Worm (Caenorhabditis elegans) whole organism, late embryonic: ENCODE measurements around the gene C33D3.5.

ENCODE experiments used
- C38D4.7 ChIP-seq: fragments of 200-800 bp; sonication (Bioruptor generic); optimal IDR thresholded peaks from 2 replicates; lab custom pipeline; 2018; ENCODE audit warnings: mild to moderate bottlenecking, missing genetic modification characterization, moderate library complexity, missing compliant biosample characterization
- F13H6.1 ChIP-seq: sonication (generic microtip); optimal IDR thresholded peaks from 2 replicates; lab custom pipeline; 2016; ENCODE audit warnings: missing genetic modification characterization, missing compliant biosample characterization
- K02D7.2 ChIP-seq: sonication (generic microtip); optimal IDR thresholded peaks from 2 replicates; lab custom pipeline; 2017; ENCODE audit warnings: mild to moderate bottlenecking, missing genetic modification characterization, missing compliant biosample characterization
- ahr-1 ChIP-seq: sonication (generic microtip); optimal IDR thresholded peaks from 2 replicates; lab custom pipeline; 2016; ENCODE audit warnings: missing genetic modification characterization, missing compliant biosample characterization
- ama-1 ChIP-seq: fragments of 150-350 bp; optimal IDR thresholded peaks from 2 replicates; lab custom pipeline; 2014
- ceh-14 ChIP-seq: sonication (generic microtip); optimal IDR thresholded peaks from 2 replicates; lab custom pipeline; 2016; ENCODE audit warnings: missing genotype, missing genetic modification characterization, missing compliant biosample characterization
- ceh-18 ChIP-seq: sonication (generic microtip); optimal IDR thresholded peaks from 2 replicates; lab custom pipeline; 2016; ENCODE audit warnings: missing genetic modification characterization, missing compliant biosample characterization
- ceh-2 ChIP-seq: sonication (generic microtip); optimal IDR thresholded peaks from 2 replicates; lab custom pipeline; 2016; ENCODE audit warnings: missing genotype, missing genetic modification characterization, missing compliant biosample characterization
- ceh-30 ChIP-seq: fragments of 150-350 bp; optimal IDR thresholded peaks from 2 replicates; lab custom pipeline; 2014; ENCODE audit warnings: missing biosample characterization, missing genetic modification characterization
- ceh-31 ChIP-seq: sonication (generic microtip); optimal IDR thresholded peaks from 2 replicates; lab custom pipeline; 2016; ENCODE audit warnings: missing genetic modification characterization, missing compliant biosample characterization
- ceh-34 ChIP-seq: sonication (generic microtip); optimal IDR thresholded peaks from 2 replicates; lab custom pipeline; 2016; ENCODE audit warnings: mild to moderate bottlenecking, missing genetic modification characterization, missing compliant biosample characterization
- ceh-45 ChIP-seq: fragments of 200-800 bp; sonication (Bioruptor generic); IDR thresholded peaks from 2 replicates; pipeline ENCODE4 v1.3.6; 2022; ENCODE audit warnings: missing genetic modification reagents, missing genetic modification characterization, missing compliant biosample characterization
- ceh-48 ChIP-seq: sonication (generic microtip); optimal IDR thresholded peaks from 2 replicates; lab custom pipeline; 2016; ENCODE audit warnings: missing genetic modification characterization, inconsistent platforms, missing compliant biosample characterization
- dve-1 ChIP-seq: sonication (generic microtip); optimal IDR thresholded peaks from 2 replicates; lab custom pipeline; 2017; ENCODE audit warnings: antibody characterized with exemption, mild to moderate bottlenecking, missing genetic modification characterization, missing compliant biosample characterization
- elt-4 ChIP-seq: sonication (generic microtip); optimal IDR thresholded peaks from 2 replicates; lab custom pipeline; 2016; ENCODE audit warnings: missing genetic modification characterization, missing compliant biosample characterization
- eyg-1 ChIP-seq: sonication (generic microtip); optimal IDR thresholded peaks from 2 replicates; lab custom pipeline; 2016; ENCODE audit warnings: missing genotype, missing genetic modification characterization, missing compliant biosample characterization
- fkh-6 ChIP-seq: sonication (generic microtip); optimal IDR thresholded peaks from 2 replicates; lab custom pipeline; 2016; ENCODE audit warnings: missing genetic modification characterization, missing compliant biosample characterization
- hlh-13 ChIP-seq: fragments of 200-800 bp; sonication (Bioruptor generic); optimal IDR thresholded peaks from 2 replicates; lab custom pipeline; 2018; ENCODE audit warnings: mild to moderate bottlenecking, missing genetic modification characterization, missing compliant biosample characterization
- hlh-30 ChIP-seq: sonication (generic microtip); optimal IDR thresholded peaks from 2 replicates; lab custom pipeline; 2017; ENCODE audit warnings: antibody characterized with exemption, missing genetic modification characterization, missing compliant biosample characterization; ENCODE audit not compliant: insufficient read depth
- hlh-8 ChIP-seq: sonication (generic microtip); optimal IDR thresholded peaks from 2 replicates; lab custom pipeline; 2016; ENCODE audit warnings: missing genotype, missing genetic modification characterization, missing compliant biosample characterization
- lin-11 ChIP-seq: fragments of 200-800 bp; sonication (Bioruptor generic); optimal IDR thresholded peaks from 2 replicates; lab custom pipeline; 2018; ENCODE audit warnings: mild to moderate bottlenecking, missing genetic modification characterization, missing compliant biosample characterization
- mec-3 ChIP-seq: sonication (generic microtip); optimal IDR thresholded peaks from 2 replicates; lab custom pipeline; 2016; ENCODE audit warnings: borderline replicate concordance, missing genetic modification characterization, missing compliant biosample characterization
- nfya-1 ChIP-seq: sonication (generic microtip); optimal IDR thresholded peaks from 2 replicates; lab custom pipeline; 2017; ENCODE audit warnings: missing genetic modification characterization, mild to moderate bottlenecking, missing compliant biosample characterization, antibody characterized with exemption, moderate library complexity
- nhr-232 ChIP-seq: sonication (generic microtip); optimal IDR thresholded peaks from 2 replicates; lab custom pipeline; 2016; ENCODE audit warnings: missing genetic modification characterization, missing compliant biosample characterization
- odd-2 ChIP-seq: sonication (generic microtip); optimal IDR thresholded peaks from 2 replicates; lab custom pipeline; 2017; ENCODE audit warnings: antibody characterized with exemption, mild to moderate bottlenecking, missing genetic modification characterization, missing compliant biosample characterization
- pha-2 ChIP-seq: sonication (generic microtip); optimal IDR thresholded peaks from 2 replicates; lab custom pipeline; 2017; ENCODE audit warnings: mild to moderate bottlenecking, missing genetic modification characterization, missing compliant biosample characterization
- pros-1 ChIP-seq: fragments of 150-350 bp; optimal IDR thresholded peaks from 2 replicates; lab custom pipeline; 2014; ENCODE audit warnings: missing biosample characterization, missing genetic modification reagents, missing genetic modification characterization
- rnt-1 ChIP-seq: sonication (generic microtip); optimal IDR thresholded peaks from 2 replicates; lab custom pipeline; 2016; ENCODE audit warnings: missing genetic modification characterization, missing compliant biosample characterization
- sdc-2 ChIP-seq: sonication (generic microtip); optimal IDR thresholded peaks from 2 replicates; lab custom pipeline; 2016; ENCODE audit warnings: missing genotype, missing genetic modification characterization, missing compliant biosample characterization
- sox-2 ChIP-seq: fragments of 200-800 bp; sonication (Bioruptor generic); IDR thresholded peaks from 2 replicates; pipeline ENCODE4 v1.3.6; 2022; ENCODE audit warnings: missing genetic modification reagents, missing genetic modification characterization, missing compliant biosample characterization
- syd-9 ChIP-seq: sonication (generic microtip); optimal IDR thresholded peaks from 2 replicates; lab custom pipeline; 2016; ENCODE audit warnings: mild to moderate bottlenecking, missing genetic modification characterization, moderate library complexity, missing compliant biosample characterization
- ttx-3 ChIP-seq: sonication (generic microtip); optimal IDR thresholded peaks from 2 replicates; lab custom pipeline; 2016; ENCODE audit warnings: missing genetic modification reagents, missing genetic modification characterization, missing compliant biosample characterization
- unc-55 ChIP-seq: sonication (generic microtip); optimal IDR thresholded peaks from 2 replicates; lab custom pipeline; 2017; ENCODE audit warnings: missing biosample characterization, missing genetic modification reagents, missing genetic modification characterization
- unc-86 ChIP-seq: sonication (generic microtip); optimal IDR thresholded peaks from 2 replicates; lab custom pipeline; 2016; ENCODE audit warnings: missing genetic modification characterization, missing compliant biosample characterization
- zip-5 ChIP-seq: sonication (generic microtip); optimal IDR thresholded peaks from 2 replicates; lab custom pipeline; 2016; ENCODE audit warnings: missing genetic modification characterization, missing compliant biosample characterization
- ztf-16 ChIP-seq: sonication (generic microtip); optimal IDR thresholded peaks from 2 replicates; lab custom pipeline; 2017; ENCODE audit warnings: missing genetic modification characterization, missing compliant biosample characterization

Gene C33D3.5

ce11 chrX:10505193-10505592 is 14.0 kb downstream of the C33D3.5 start:
- peak; percentile 80 for TF ChIP-seq nfya-1 (tag; lab: Kevin White, UChicago)
- no peak for TF ChIP-seq ceh-18 (tag; lab: Kevin White, UChicago)
- peak; percentile 37 for TF ChIP-seq ceh-31
- TF ChIP-seq, all 69 proteins: peak for 2

ce11 chrX:10507971-10508370 is 16.8 kb downstream of the C33D3.5 start:
- TF ChIP-seq unc-55 (GFP tag; lab: Kevin White, UChicago), result no peak
- no peak for TF ChIP-seq odd-2 (tag; lab: Kevin White, UChicago)
- TF ChIP-seq ceh-48 (tag; lab: Kevin White, UChicago), result no peak
- TF ChIP-seq ztf-16 (tag; lab: Kevin White, UChicago), result no peak
- TF ChIP-seq lin-11 (tag; lab: Kevin White, UChicago), result no peak
- TF ChIP-seq sdc-2 (tag; lab: Kevin White, UChicago), result no peak
- TF ChIP-seq K02D7.2 (tag; lab: Kevin White, UChicago), result no peak
- no peak for TF ChIP-seq nhr-232 (tag; lab: Kevin White, UChicago)
- no peak for TF ChIP-seq zip-5 (tag; lab: Kevin White, UChicago)
- no peak for TF ChIP-seq F13H6.1
- TF ChIP-seq dve-1 (tag; lab: Kevin White, UChicago), result no peak
- no peak for TF ChIP-seq hlh-8 (tag; lab: Kevin White, UChicago)
- no peak for TF ChIP-seq hlh-13 (GFP tag; lab: Kevin White, UChicago)
- TF ChIP-seq eyg-1, result no peak
- no peak for TF ChIP-seq ttx-3 (tag; lab: Kevin White, UChicago)
- TF ChIP-seq elt-4 (tag; lab: Kevin White, UChicago), result no peak
- no peak for TF ChIP-seq ceh-31

DNA sequence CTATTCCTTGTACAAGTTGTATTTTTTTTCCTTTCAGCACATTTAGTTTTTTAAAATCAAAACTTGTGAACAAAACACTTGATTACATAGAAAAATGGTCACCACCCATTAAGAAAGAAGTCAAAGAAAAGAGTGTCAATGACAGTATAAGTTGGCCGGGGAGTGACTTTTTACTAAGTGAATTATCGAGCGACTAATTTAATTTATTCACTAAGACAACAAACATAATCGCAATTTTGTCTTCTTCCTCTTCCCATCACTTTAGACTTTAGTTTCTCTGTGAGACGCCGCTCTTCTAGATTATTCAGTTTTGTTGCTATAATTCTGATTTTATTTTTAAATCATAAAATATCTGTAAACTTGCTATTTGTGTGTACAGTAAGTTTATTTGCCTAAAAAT is 22.9 kb downstream of the C33D3.5 start:
- TF ChIP-seq ceh-18 (tag; lab: Kevin White, UChicago) (no peak), unc-86 (tag; lab: Kevin White, UChicago) (no peak), rnt-1 (tag; lab: Kevin White, UChicago) (no peak), ceh-30 (tag; lab: Kevin White, UChicago) (no peak), mec-3 (tag; lab: Kevin White, UChicago) (no peak), ama-1 (no peak)
- TF ChIP-seq, all 69 proteins: peak for 0

DNA sequence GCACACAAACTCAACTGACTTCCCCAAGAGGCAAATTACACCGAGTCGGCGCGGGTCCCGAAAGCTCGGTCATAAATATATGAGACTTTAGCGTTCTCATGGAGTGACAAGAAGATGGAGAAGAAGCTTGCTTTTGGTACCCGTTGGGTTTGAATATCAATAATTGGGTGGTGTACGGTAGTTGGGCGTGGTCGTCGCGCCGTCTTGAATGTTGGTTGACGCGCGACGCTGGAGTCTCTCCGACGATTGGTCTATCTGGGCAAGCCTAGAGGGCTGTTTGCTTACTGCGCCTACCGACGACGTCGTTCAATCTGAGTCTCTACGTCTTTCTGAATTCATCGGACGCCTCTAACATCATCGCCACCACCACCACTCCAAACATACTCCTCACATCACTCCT is 23.7 kb downstream of the C33D3.5 start:
- no peak for TF ChIP-seq elt-4 (tag; lab: Kevin White, UChicago)
- no peak for TF ChIP-seq odd-2 (tag; lab: Kevin White, UChicago)
- no peak for TF ChIP-seq rnt-1 (tag; lab: Kevin White, UChicago)
- TF ChIP-seq C38D4.7 (GFP tag; lab: Kevin White, UChicago), result no peak
- no peak for TF ChIP-seq sox-2 (GFP tag; lab: Robert Waterston, UW)
- TF ChIP-seq nfya-1 (tag; lab: Kevin White, UChicago), result peak; percentile 59
- TF ChIP-seq hlh-30 (tag; lab: Kevin White, UChicago), result no peak

ce11 chrX:10516549-10516948 is 25.4 kb downstream of the C33D3.5 start:
- TF ChIP-seq ceh-2 (tag; lab: Kevin White, UChicago) (no peak), unc-86 (tag; lab: Kevin White, UChicago) (no peak), ceh-14 (tag; lab: Kevin White, UChicago) (no peak)

DNA sequence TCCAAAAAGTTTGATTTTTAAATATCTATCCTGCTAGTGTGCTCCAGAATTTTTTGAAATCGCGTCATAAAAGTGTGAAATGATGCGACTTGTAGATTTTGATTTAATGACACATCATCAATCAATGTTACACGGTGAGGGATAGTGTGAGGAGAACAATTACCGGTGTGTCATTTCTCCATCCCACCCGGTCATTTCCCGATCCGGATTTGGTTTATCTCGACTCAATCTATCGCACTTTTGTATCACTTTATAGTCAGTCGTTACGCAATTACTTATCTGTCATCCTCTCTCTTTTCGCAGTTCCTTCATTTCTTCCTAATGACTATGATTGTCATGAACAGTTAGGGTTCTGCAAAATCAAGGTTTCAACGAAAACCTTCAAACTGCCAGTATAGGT is 29.0 kb downstream of the C33D3.5 start:
- no peak for TF ChIP-seq unc-86 (tag; lab: Kevin White, UChicago)
- no peak for TF ChIP-seq ceh-14 (tag; lab: Kevin White, UChicago)
- no peak for TF ChIP-seq ceh-45 (GFP tag; lab: Robert Waterston, UW)
- TF ChIP-seq ceh-34 (tag; lab: Kevin White, UChicago), result no peak
- TF ChIP-seq syd-9 (tag; lab: Kevin White, UChicago), result no peak
- no peak for TF ChIP-seq dve-1 (tag; lab: Kevin White, UChicago)
- TF ChIP-seq ceh-30 (tag; lab: Kevin White, UChicago), result no peak
- no peak for TF ChIP-seq nfya-1 (tag; lab: Kevin White, UChicago)
- no peak for TF ChIP-seq ahr-1 (tag; lab: Kevin White, UChicago)
- no peak for TF ChIP-seq pros-1 (tag; lab: Kevin White, UChicago)
- TF ChIP-seq fkh-6 (tag; lab: Kevin White, UChicago), result no peak
- no peak for TF ChIP-seq ztf-16 (tag; lab: Kevin White, UChicago)
- TF ChIP-seq pha-2 (tag; lab: Kevin White, UChicago), result no peak
- no peak for TF ChIP-seq mec-3 (tag; lab: Kevin White, UChicago)
- no peak for TF ChIP-seq eyg-1
- TF ChIP-seq, all 69 proteins: peak for 0
